Fruit fly (Drosophila melanogaster) whole organism, embryonic: ENCODE measurements around the gene Ctr9.

Experiments
- CG17802 ChIP-seq: fragments of 200-800 bp; sonication (Bioruptor generic); optimal IDR thresholded peaks from 2 replicates; lab custom pipeline; 2018; ENCODE audit warnings: missing biosample characterization, mild to moderate bottlenecking, missing genetic modification characterization, moderate library complexity
- CG18619 ChIP-seq: fragments of 200-800 bp; sonication (Bioruptor generic); optimal IDR thresholded peaks from 3 replicates; lab custom pipeline; 2017; ENCODE audit warnings: missing biosample characterization, mild to moderate bottlenecking, missing genetic modification characterization
- CG33557 ChIP-seq: fragments of 200-800 bp; sonication (Bioruptor generic); optimal IDR thresholded peaks from 2 replicates; lab custom pipeline; 2019; ENCODE audit warnings: missing biosample characterization, mild to moderate bottlenecking, missing genetic modification characterization, moderate library complexity
- Dll ChIP-seq: fragments of 200-800 bp; sonication (Bioruptor generic); IDR thresholded peaks from 4 replicates; pipeline ENCODE4 v1.3.6; 2022; ENCODE audit warnings: missing biosample characterization, missing genetic modification characterization; ENCODE audit not compliant: partially characterized antibody
- Lpt ChIP-seq: fragments of >200 bp; optimal IDR thresholded peaks from 2 replicates; lab custom pipeline; 2018; ENCODE audit warnings: missing biosample characterization, missing genetic modification characterization
- dmrt11E ChIP-seq: fragments of 200-800 bp; sonication (Bioruptor generic); optimal IDR thresholded peaks from 3 replicates; lab custom pipeline; 2018; ENCODE audit warnings: missing biosample characterization, mild to moderate bottlenecking, missing genetic modification characterization, moderate library complexity
- wor ChIP-seq: fragments of 200-800 bp; sonication (Bioruptor generic); IDR thresholded peaks from 2 replicates; pipeline ENCODE4 v1.3.6; 2022; ENCODE audit warnings: missing biosample characterization, missing genetic modification characterization

DNA sequence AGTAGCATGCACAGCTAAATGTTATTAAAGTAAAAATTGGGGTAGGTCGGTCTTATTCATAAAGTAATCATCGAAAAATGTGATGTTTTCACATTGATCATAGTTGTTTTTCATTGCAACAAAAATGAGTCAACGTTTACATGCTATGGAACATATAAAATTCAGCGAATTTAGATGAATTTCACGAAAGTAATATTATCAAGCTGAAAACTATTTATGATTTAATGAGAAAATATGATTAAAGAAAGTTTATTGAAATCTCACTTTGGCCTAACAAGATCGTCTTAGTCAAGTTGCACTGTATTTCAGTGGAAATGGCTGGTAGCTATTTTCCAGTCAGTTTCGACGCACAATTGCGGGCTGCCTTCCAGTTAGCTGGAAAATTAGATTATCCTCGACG is 41.9 kb downstream of the Ctr9 start:
- TF ChIP-seq dmrt11E (tag; lab: Kevin White, UChicago) (no peak), CG33557 (no peak), Dll (GFP tag; lab: Robert Waterston, UW) (no peak), CG17802 (tag; lab: Kevin White, UChicago) (no peak), wor (GFP tag; lab: Robert Waterston, UW) (no peak), CG18619 (GFP tag; lab: Kevin White, UChicago) (no peak), Lpt (no peak)
